Fruit fly (Drosophila melanogaster): ENCODE measurements around the gene Mst87F.

Mst87F gene

DNA sequence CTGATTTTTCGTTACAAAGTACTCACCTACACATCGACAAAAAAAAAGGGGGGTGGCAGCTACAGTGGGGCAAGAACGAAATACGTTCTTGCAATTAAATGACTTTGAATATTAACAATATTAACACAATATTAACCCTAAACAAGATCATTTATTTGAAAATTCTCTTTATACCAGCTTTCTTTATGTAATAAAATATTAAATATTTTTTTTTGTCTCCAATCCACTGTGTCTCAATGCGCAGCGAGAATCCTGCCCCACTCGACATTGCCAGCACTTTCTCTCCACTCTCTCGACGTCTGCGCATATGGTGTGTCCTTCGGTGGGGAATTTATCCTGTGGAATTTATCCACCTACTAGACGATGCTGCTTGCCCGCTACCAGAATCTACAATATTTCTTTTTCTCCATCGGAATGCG, 27.4 kb downstream of the Mst87F start (continued):
- TF ChIP-seq Hmr (GFP tag; optimal IDR thresholded peaks at IDR 0.05) (peak; percentile 96), Sry-β (GFP tag; optimal IDR thresholded peaks at IDR 0.05) (peak; percentile 26), amos (GFP tag; IDR thresholded peaks at IDR 0.05; ENCODE audit: partially characterized antibody) (no peak), CG4328 (GFP tag; optimal IDR thresholded peaks at IDR 0.05) (peak; percentile 92), CG13624 (GFP tag; optimal IDR thresholded peaks at IDR 0.05) (peak; percentile 54), CG18619 (GFP tag; optimal IDR thresholded peaks at IDR 0.05) (peak; percentile 88), bbx (GFP tag; IDR thresholded peaks at IDR 0.05; ENCODE audit: partially characterized antibody) (no peak; the same call in 1 of the 2 replicates), Nf-YC (tag; optimal IDR thresholded peaks at IDR 0.05) (peak; percentile 54), CG13424 (tag; optimal IDR thresholded peaks at IDR 0.05) (peak; percentile 94), Spps (tag; optimal IDR thresholded peaks at IDR 0.05) (peak; percentile 75), kay (GFP tag; optimal IDR thresholded peaks at IDR 0.05) (peak; percentile 71), Hsf (GFP tag; optimal IDR thresholded peaks at IDR 0.05) (peak; percentile 74), pfk (GFP tag; optimal IDR thresholded peaks at IDR 0.05) (peak; percentile 50), CG7786 (GFP tag; optimal IDR thresholded peaks at IDR 0.05) (peak; percentile 28), D19A (tag; optimal IDR thresholded peaks at IDR 0.05) (peak; percentile 74), CG2678 (tag; optimal IDR thresholded peaks at IDR 0.05) (peak; percentile 92), CHES-1-like (GFP tag; optimal IDR thresholded peaks at IDR 0.05) (peak; percentile 41), Meics (GFP tag; optimal IDR thresholded peaks at IDR 0.05) (peak; percentile 91), Myb (GFP tag; optimal IDR thresholded peaks at IDR 0.05) (peak; percentile 35), nerfin-2 (GFP tag; IDR thresholded peaks at IDR 0.05; ENCODE audit: partially characterized antibody) (no peak; the same call in 1 of the 2 replicates), CG1602 (GFP tag; optimal IDR thresholded peaks at IDR 0.05) (peak; percentile 81), CG4730 (GFP tag; IDR thresholded peaks at IDR 0.05) (peak; percentile 93), chif (GFP tag; optimal IDR thresholded peaks at IDR 0.05) (peak; percentile 49 to 56), pan (optimal IDR thresholded peaks at IDR 0.05) (no peak), pan (GFP tag; optimal IDR thresholded peaks at IDR 0.05 in 1 of 2, IDR thresholded peaks at IDR 0.05 in 1 of 2) (peak in 1 of 2 experiments; percentile 96), CG3838 (GFP tag; optimal IDR thresholded peaks at IDR 0.05) (peak; percentile 27), Bteb2 (GFP tag; optimal IDR thresholded peaks at IDR 0.05) (peak; percentile 52), lov (optimal IDR thresholded peaks at IDR 0.05) (no peak), lov (GFP tag; IDR thresholded peaks at IDR 0.05) (peak; percentile 83; the same call in 2 of the 3 replicates), CG10431 (GFP tag; optimal IDR thresholded peaks at IDR 0.05) (peak; percentile 83), BEAF-32 (GFP tag; optimal IDR thresholded peaks at IDR 0.05) (no peak), HLHmδ (GFP tag; optimal IDR thresholded peaks at IDR 0.05) (no peak), CG32767 (GFP tag; IDR thresholded peaks at IDR 0.05) (peak; percentile 93), CG11723 (GFP tag; optimal IDR thresholded peaks at IDR 0.05) (peak; percentile 76), CG12942 (GFP tag; optimal IDR thresholded peaks at IDR 0.05) (peak; percentile 74), CG17385 (GFP tag; optimal IDR thresholded peaks at IDR 0.05) (peak; percentile 88), maf-S (GFP tag; optimal IDR thresholded peaks at IDR 0.05) (peak; percentile 34), gt (GFP tag; IDR thresholded peaks at IDR 0.05) (peak; percentile 77; the same call in 1 of the 2 replicates), tap (tag; optimal IDR thresholded peaks at IDR 0.05) (peak; percentile 15), Dref (GFP tag; IDR thresholded peaks at IDR 0.05) (no peak; the same call in 1 of the 2 replicates), MTF-1 (GFP tag; optimal IDR thresholded peaks at IDR 0.05; ENCODE audit: borderline replicate concordance) (peak; percentile 67), aop (GFP tag; IDR thresholded peaks at IDR 0.05) (peak; percentile 60; the same call in 1 of the 2 replicates), trh (GFP tag; optimal IDR thresholded peaks at IDR 0.05) (peak; percentile 48), ttk (GFP tag; IDR thresholded peaks at IDR 0.05) (peak; percentile 92), CG1529 (GFP tag; optimal IDR thresholded peaks at IDR 0.05) (peak; percentile 83), kni (GFP tag; optimal IDR thresholded peaks at IDR 0.05) (peak; percentile 55), CG6854 (GFP tag; optimal IDR thresholded peaks at IDR 0.05) (peak; percentile 89), Hr3 (GFP tag; optimal IDR thresholded peaks at IDR 0.05) (peak; percentile 87), CG1233 (GFP tag; optimal IDR thresholded peaks at IDR 0.05) (peak; percentile 87), dati (GFP tag; IDR thresholded peaks at IDR 0.05) (peak; percentile 85), pho (GFP tag; optimal IDR thresholded peaks at IDR 0.05) (peak; percentile 54)
